Worm (Caenorhabditis elegans): ENCODE data around the gene BE0003N10.6.
A peak's percentile ranks its signal among the peaks of the same experiment; 100 is the strongest.

BE0003N10.6 gene

DNA sequence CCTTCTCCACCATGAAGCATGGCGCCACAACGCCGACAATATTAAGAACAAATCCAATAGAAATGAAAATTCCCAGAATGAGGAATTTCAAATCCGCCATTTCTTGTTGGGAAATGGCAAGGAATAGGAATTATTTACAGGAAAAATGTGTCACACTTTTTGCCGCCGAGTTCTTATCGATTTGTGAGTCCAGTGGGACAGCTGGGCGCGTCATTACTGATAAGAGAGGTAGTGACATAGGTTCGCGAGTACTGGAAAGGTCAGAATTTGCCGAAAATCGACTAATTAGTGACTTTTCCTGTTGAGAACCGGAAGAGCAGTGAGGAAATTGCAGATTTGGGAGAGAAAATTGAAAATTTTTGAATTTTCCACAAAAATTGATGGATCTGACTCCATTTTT lies 31.6 kb downstream of the BE0003N10.6 start:
- TF ChIP-seq aly-2 (tag; optimal IDR thresholded peaks at IDR 0.05) (no peak), Y75B8A.6 (GFP tag; IDR thresholded peaks at IDR 0.05) (no peak), ceh-62 (tag; optimal IDR thresholded peaks at IDR 0.05) (no peak), F49E8.2 (tag; optimal IDR thresholded peaks at IDR 0.05; ENCODE audit: borderline replicate concordance) (no peak), daf-19 (GFP tag; conservative IDR thresholded peaks at IDR 0.05) (no peak), mes-2 (tag; optimal IDR thresholded peaks at IDR 0.05; ENCODE audit: poor library complexity, severe bottlenecking) (no peak), nhr-237 (tag; optimal IDR thresholded peaks at IDR 0.05) (no peak), cey-2 (tag; optimal IDR thresholded peaks at IDR 0.05; ENCODE audit: borderline replicate concordance, insufficient read depth) (no peak), nhr-25 (tag; optimal IDR thresholded peaks at IDR 0.05; ENCODE audit: borderline replicate concordance, insufficient read depth) (no peak), dve-1 (tag; optimal IDR thresholded peaks at IDR 0.05; ENCODE audit: insufficient read depth) (no peak), pqm-1 (tag; optimal IDR thresholded peaks at IDR 0.05) (peak; percentile 70), tra-1 (GFP tag; IDR thresholded peaks at IDR 0.05) (no peak), hlh-11 (tag; optimal IDR thresholded peaks at IDR 0.05) (peak; percentile 70), daf-8 (GFP tag; IDR thresholded peaks at IDR 0.05) (no peak), spr-1 (tag; optimal IDR thresholded peaks at IDR 0.05) (no peak), dmd-9 (GFP tag; IDR thresholded peaks at IDR 0.05) (no peak), F10B5.3 (tag; optimal IDR thresholded peaks at IDR 0.05) (no peak), F37D6.2 (tag; optimal IDR thresholded peaks at IDR 0.05) (no peak), mxl-3 (GFP tag; optimal IDR thresholded peaks at IDR 0.05) (no peak), nhr-77 (tag; optimal IDR thresholded peaks at IDR 0.05) (no peak), dmd-6 (GFP tag; IDR thresholded peaks at IDR 0.05) (peak; percentile 67; the same call in 1 of the 2 replicates), php-3 (GFP tag; IDR thresholded peaks at IDR 0.05) (no peak), duxl-1 (tag; optimal IDR thresholded peaks at IDR 0.05; ENCODE audit: poor library complexity) (no peak), set-16 (GFP tag; IDR thresholded peaks at IDR 0.05) (no peak), egl-43 (GFP tag; IDR thresholded peaks at IDR 0.05) (no peak), nhr-28 (tag; optimal IDR thresholded peaks at IDR 0.05) (peak; percentile 35), ama-1 (optimal IDR thresholded peaks at IDR 0.05) (no peak), ces-1 (GFP tag; optimal IDR thresholded peaks at IDR 0.05) (no peak), daf-16 (GFP tag; optimal IDR thresholded peaks at IDR 0.05) (no peak), daf-16 (tag; optimal IDR thresholded peaks at IDR 0.05) (peak; percentile 32), vab-7 (GFP tag; IDR thresholded peaks at IDR 0.05) (no peak), snpc-4 (tag; optimal IDR thresholded peaks at IDR 0.05) (no peak), arid-1 (GFP tag; conservative IDR thresholded peaks at IDR 0.05) (no peak), ZK546.5 (tag; optimal IDR thresholded peaks at IDR 0.05) (no peak), Y5F2A.4 (GFP tag; optimal IDR thresholded peaks at IDR 0.05) (no peak), lin-29 (GFP tag; IDR thresholded peaks at IDR 0.05) (no peak), pha-4 (GFP tag; IDR thresholded peaks at IDR 0.05) (no peak), pha-4 (tag; optimal IDR thresholded peaks at IDR 0.05) (no peak), lim-7 (GFP tag; IDR thresholded peaks at IDR 0.05) (no peak), mdl-1 (tag; optimal IDR thresholded peaks at IDR 0.05) (no peak), dpl-1 (GFP tag; optimal IDR thresholded peaks at IDR 0.05) (no peak), T20F7.1 (GFP tag; optimal IDR thresholded peaks at IDR 0.05) (no peak), ctbp-1 (GFP tag; IDR thresholded peaks at IDR 0.05) (no peak), madf-9 (GFP tag; conservative IDR thresholded peaks at IDR 0.05) (no peak), F44E2.7 (GFP tag; IDR thresholded peaks at IDR 0.05) (no peak), ceh-82 (tag; optimal IDR thresholded peaks at IDR 0.05) (no peak), mxl-2 (GFP tag; conservative IDR thresholded peaks at IDR 0.05) (no peak)
